Worm (Caenorhabditis elegans) whole organism, young adult: ENCODE results near the gene F56D2.8.

Experiments
- B0019.2 ChIP-seq: fragments of 200-800 bp; sonication (Bioruptor generic); conservative IDR thresholded peaks from 2 replicates; pipeline ENCODE4 v1.3.6; 2022; ENCODE audit warnings: missing genetic modification reagents, missing genetic modification characterization, missing compliant biosample characterization
- B0035.1 ChIP-seq: sonication (generic microtip); optimal IDR thresholded peaks from 2 replicates; lab custom pipeline; 2016; ENCODE audit warnings: missing genetic modification characterization, mild to moderate bottlenecking, missing compliant biosample characterization, missing genotype, missing genetic modification reagents
- B0336.3 ChIP-seq: fragments of 200-800 bp; sonication (Bioruptor generic); IDR thresholded peaks from 2 replicates; pipeline ENCODE4 v1.3.6; 2022; ENCODE audit warnings: missing genetic modification characterization, missing compliant biosample characterization
- C06A6.2 ChIP-seq: fragments of 200-800 bp; sonication (Bioruptor generic); conservative IDR thresholded peaks from 2 replicates; pipeline ENCODE4 v1.3.6; 2022; ENCODE audit warnings: missing genetic modification characterization, missing compliant biosample characterization
- C17E4.6 ChIP-seq: fragments of 200-800 bp; sonication (Bioruptor generic); IDR thresholded peaks from 2 replicates; pipeline ENCODE4 v1.3.6; 2022; ENCODE audit warnings: missing genetic modification reagents, missing genetic modification characterization, missing compliant biosample characterization
- F10E7.11 ChIP-seq: sonication (generic microtip); optimal IDR thresholded peaks from 2 replicates; lab custom pipeline; 2017; ENCODE audit warnings: mild to moderate bottlenecking, missing genetic modification characterization, moderate library complexity, missing compliant biosample characterization
- F39B2.1 ChIP-seq: fragments of 200-800 bp; sonication (Bioruptor generic); IDR thresholded peaks from 2 replicates; pipeline ENCODE4 v1.3.6; 2022; ENCODE audit warnings: missing genetic modification reagents, missing genetic modification characterization, missing compliant biosample characterization
- F55B11.4 ChIP-seq: sonication (generic microtip); optimal IDR thresholded peaks from 2 replicates; lab custom pipeline; 2016; ENCODE audit warnings: missing compliant biosample characterization, missing genetic modification characterization, borderline replicate concordance; ENCODE audit not compliant: insufficient read depth
- T07F8.4 ChIP-seq: sonication (generic microtip); optimal IDR thresholded peaks from 2 replicates; lab custom pipeline; 2016; ENCODE audit warnings: mild to moderate bottlenecking, missing genetic modification characterization, moderate library complexity, missing compliant biosample characterization
- Y56A3A.18 ChIP-seq: fragments of 200-800 bp; sonication (Bioruptor generic); IDR thresholded peaks from 2 replicates; pipeline ENCODE4 v1.3.6; 2022; ENCODE audit warnings: missing genetic modification reagents, missing genetic modification characterization, missing compliant biosample characterization
- Y67H2A.10 ChIP-seq: fragments of 200-800 bp; sonication (Bioruptor generic); conservative IDR thresholded peaks from 2 replicates; pipeline ENCODE4 v1.3.6; 2022; ENCODE audit warnings: missing genetic modification reagents, missing genetic modification characterization, missing compliant biosample characterization
- akir-1 ChIP-seq: fragments of 200-800 bp; sonication (Bioruptor generic); optimal IDR thresholded peaks from 2 replicates; lab custom pipeline; 2018; ENCODE audit warnings: mild to moderate bottlenecking, missing genetic modification characterization, moderate library complexity, missing compliant biosample characterization
- ama-1 ChIP-seq, 3 experiments: fragments of 150-350 bp in 1 of 3; sonication (generic microtip) in 2 of 3; optimal IDR thresholded peaks; 2 replicates each; lab custom pipeline; 2014 to 2018; ENCODE audit warnings: missing biosample characterization in 2 of 3, missing genetic modification characterization in 2 of 3, missing genetic modification reagents in 2 of 3
- aptf-2 ChIP-seq: fragments of 200-800 bp; sonication (Bioruptor generic); conservative IDR thresholded peaks from 2 replicates; pipeline ENCODE4 v1.3.6; 2022; ENCODE audit warnings: missing genetic modification reagents, missing genetic modification characterization, missing compliant biosample characterization
- atf-7 ChIP-seq: sonication (generic microtip); optimal IDR thresholded peaks from 2 replicates; lab custom pipeline; 2017; ENCODE audit warnings: mild to moderate bottlenecking, missing genetic modification characterization, missing compliant biosample characterization
- attf-6 ChIP-seq: fragments of 200-800 bp; sonication (Bioruptor generic); IDR thresholded peaks from 2 replicates; pipeline ENCODE4 v1.3.6; 2022; ENCODE audit warnings: missing genetic modification reagents, missing genetic modification characterization, missing compliant biosample characterization
- bed-2 ChIP-seq: fragments of 200-800 bp; sonication (Bioruptor generic); IDR thresholded peaks from 2 replicates; pipeline ENCODE4 v1.3.6; 2022; ENCODE audit warnings: missing genetic modification reagents, missing genetic modification characterization, missing compliant biosample characterization
- cebp-1 ChIP-seq, 2 experiments: fragments of 200-800 bp in 1 of 2; sonication (Bioruptor generic) in 1 of 2; sonication (generic microtip) in 1 of 2; IDR thresholded peaks in 1 of 2; optimal IDR thresholded peaks in 1 of 2; 2 replicates each; pipeline versions ENCODE4 v1.3.6 to Lab custom; 2017 to 2022; ENCODE audit warnings: missing compliant biosample characterization in 2 of 2, missing genetic modification characterization in 2 of 2, mild to moderate bottlenecking in 1 of 2, missing genetic modification reagents in 1 of 2, moderate library complexity in 1 of 2
- cebp-2 ChIP-seq: fragments of 200-800 bp; sonication (Bioruptor generic); IDR thresholded peaks from 2 replicates; pipeline ENCODE4 v1.3.6; 2022; ENCODE audit warnings: missing genetic modification characterization, missing compliant biosample characterization
- ceh-27 ChIP-seq: fragments of 200-800 bp; sonication (Bioruptor generic); optimal IDR thresholded peaks from 2 replicates; lab custom pipeline; 2018; ENCODE audit warnings: mild to moderate bottlenecking, missing genetic modification characterization, moderate library complexity, missing compliant biosample characterization
- ceh-79 ChIP-seq: sonication (generic microtip); optimal IDR thresholded peaks from 2 replicates; lab custom pipeline; 2017; ENCODE audit warnings: mild to moderate bottlenecking, missing genetic modification characterization, missing compliant biosample characterization
- chd-7 ChIP-seq: sonication (generic microtip); optimal IDR thresholded peaks from 2 replicates; lab custom pipeline; 2016; ENCODE audit warnings: mild to moderate bottlenecking, missing genetic modification characterization, moderate library complexity, missing compliant biosample characterization
- dox-1 ChIP-seq: fragments of 200-800 bp; sonication (Bioruptor generic); IDR thresholded peaks from 2 replicates; pipeline ENCODE4 v1.3.6; 2022; ENCODE audit warnings: missing genetic modification reagents, missing genetic modification characterization, missing compliant biosample characterization
- ets-4 ChIP-seq: fragments of 200-800 bp; sonication (Bioruptor generic); optimal IDR thresholded peaks from 2 replicates; lab custom pipeline; 2018; ENCODE audit warnings: mild to moderate bottlenecking, missing genetic modification characterization, missing compliant biosample characterization
- gei-17 ChIP-seq: fragments of 200-800 bp; sonication (Bioruptor generic); optimal IDR thresholded peaks from 2 replicates; lab custom pipeline; 2018; ENCODE audit warnings: mild to moderate bottlenecking, missing genetic modification characterization, missing compliant biosample characterization
- hlh-26 ChIP-seq: fragments of 200-800 bp; sonication (Bioruptor generic); conservative IDR thresholded peaks from 2 replicates; pipeline ENCODE4 v1.3.6; 2022; ENCODE audit warnings: missing genetic modification reagents, missing genetic modification characterization, missing compliant biosample characterization
- hmg-20 ChIP-seq: fragments of 200-800 bp; sonication (Bioruptor generic); IDR thresholded peaks from 2 replicates; pipeline ENCODE4 v1.3.6; 2022; ENCODE audit warnings: missing genetic modification reagents, missing genetic modification characterization, missing compliant biosample characterization
- let-607 ChIP-seq, 2 experiments: fragments of 200-800 bp in 1 of 2; sonication (Bioruptor generic) in 1 of 2; sonication (generic microtip) in 1 of 2; optimal IDR thresholded peaks; 2 replicates each; lab custom pipeline; 2016 to 2018; ENCODE audit warnings: mild to moderate bottlenecking in 2 of 2, missing compliant biosample characterization in 2 of 2, missing genetic modification characterization in 2 of 2, moderate library complexity in 2 of 2, missing genotype in 1 of 2
- lin-35 ChIP-seq, 3 experiments: fragments of 150-350 bp in 2 of 3; sonication (generic microtip) in 1 of 3; optimal IDR thresholded peaks; 2 replicates each; lab custom pipeline; 2014 to 2018; ENCODE audit warnings: missing biosample characterization in 3 of 3, missing genetic modification characterization in 3 of 3, missing genetic modification reagents in 3 of 3
- lin-54 ChIP-seq: fragments of 200-800 bp; sonication (Bioruptor generic); optimal IDR thresholded peaks from 2 replicates; lab custom pipeline; 2018; ENCODE audit warnings: mild to moderate bottlenecking, missing genetic modification characterization, missing compliant biosample characterization
- madf-3 ChIP-seq: fragments of 200-800 bp; sonication (Bioruptor generic); IDR thresholded peaks from 2 replicates; pipeline ENCODE4 v1.3.6; 2022; ENCODE audit warnings: missing genetic modification reagents, missing genetic modification characterization, missing compliant biosample characterization
- mcd-1 ChIP-seq: fragments of 200-800 bp; sonication (Bioruptor generic); IDR thresholded peaks from 2 replicates; pipeline ENCODE4 v1.3.6; 2022; ENCODE audit warnings: missing genetic modification reagents, missing genetic modification characterization, missing compliant biosample characterization
- mes-4 ChIP-seq: sonication (generic microtip); optimal IDR thresholded peaks from 2 replicates; lab custom pipeline; 2016; ENCODE audit warnings: missing genotype, missing genetic modification characterization, missing compliant biosample characterization
- nfya-1 ChIP-seq: sonication (generic microtip); optimal IDR thresholded peaks from 2 replicates; lab custom pipeline; 2017; ENCODE audit warnings: antibody characterized with exemption, missing compliant biosample characterization, missing genetic modification characterization, borderline replicate concordance; ENCODE audit not compliant: insufficient read depth
- nfya-2 ChIP-seq: fragments of 200-800 bp; sonication (Bioruptor generic); IDR thresholded peaks from 2 replicates; pipeline ENCODE4 v1.3.6; 2022; ENCODE audit warnings: missing genetic modification reagents, missing genetic modification characterization, missing compliant biosample characterization
- pbrm-1 ChIP-seq: fragments of 200-800 bp; sonication (Bioruptor generic); IDR thresholded peaks from 2 replicates; pipeline ENCODE4 v1.3.6; 2022; ENCODE audit warnings: missing genetic modification reagents, missing genetic modification characterization, missing compliant biosample characterization
- rcor-1 ChIP-seq: fragments of 200-800 bp; sonication (Bioruptor generic); IDR thresholded peaks from 2 replicates; pipeline ENCODE4 v1.3.6; 2022; ENCODE audit warnings: missing genetic modification reagents, missing genetic modification characterization, missing compliant biosample characterization
- repo-1 ChIP-seq: sonication (generic microtip); optimal IDR thresholded peaks from 2 replicates; lab custom pipeline; 2017; ENCODE audit warnings: mild to moderate bottlenecking, missing genetic modification characterization, missing compliant biosample characterization
- sdz-38 ChIP-seq: sonication (generic microtip); optimal IDR thresholded peaks from 2 replicates; lab custom pipeline; 2016; ENCODE audit warnings: missing genotype, missing genetic modification characterization, missing compliant biosample characterization
- sea-2 ChIP-seq: fragments of 200-800 bp; sonication (Bioruptor generic); IDR thresholded peaks from 2 replicates; pipeline ENCODE4 v1.3.6; 2022; ENCODE audit warnings: missing genetic modification characterization, missing compliant biosample characterization
- somi-1 ChIP-seq: fragments of 200-800 bp; sonication (Bioruptor generic); optimal IDR thresholded peaks from 2 replicates; lab custom pipeline; 2018; ENCODE audit warnings: mild to moderate bottlenecking, missing genetic modification characterization, missing compliant biosample characterization
- sptf-2 ChIP-seq: fragments of 200-800 bp; sonication (Bioruptor generic); optimal IDR thresholded peaks from 2 replicates; lab custom pipeline; 2018; ENCODE audit warnings: mild to moderate bottlenecking, missing genetic modification characterization, missing compliant biosample characterization
- unc-62 ChIP-seq: fragments of 150-350 bp; optimal IDR thresholded peaks from 2 replicates; lab custom pipeline; 2014; ENCODE audit warnings: missing biosample characterization, missing genetic modification reagents, missing genetic modification characterization
- zim-3 ChIP-seq: sonication (generic microtip); optimal IDR thresholded peaks from 2 replicates; lab custom pipeline; 2017; ENCODE audit warnings: mild to moderate bottlenecking, missing genetic modification characterization, moderate library complexity, missing compliant biosample characterization
- ztf-18 ChIP-seq: sonication (generic microtip); optimal IDR thresholded peaks from 2 replicates; lab custom pipeline; 2016; ENCODE audit warnings: missing genotype, mild to moderate bottlenecking, missing genetic modification characterization, missing compliant biosample characterization
- ztf-25 ChIP-seq: fragments of 200-800 bp; sonication (Bioruptor generic); IDR thresholded peaks from 2 replicates; pipeline ENCODE4 v1.3.6; 2022; ENCODE audit warnings: missing genetic modification reagents, missing genetic modification characterization, missing compliant biosample characterization
- ztf-26 ChIP-seq: sonication (generic microtip); optimal IDR thresholded peaks from 2 replicates; lab custom pipeline; 2017; ENCODE audit warnings: missing genetic modification characterization, missing compliant biosample characterization
- ztf-28 ChIP-seq: fragments of 200-800 bp; sonication (Bioruptor generic); IDR thresholded peaks from 2 replicates; pipeline ENCODE4 v1.3.6; 2022; ENCODE audit warnings: missing genetic modification reagents, missing genetic modification characterization, missing compliant biosample characterization

Gene F56D2.8

ce11 chrIII:5621236-5621635 is 38.6 kb upstream of the F56D2.8 start (continued):
- TF ChIP-seq F39B2.1 = no peak
- peak; percentile 24 for TF ChIP-seq lin-54
- no peak for TF ChIP-seq F10E7.11 (tag; lab: Kevin White, UChicago)
- TF ChIP-seq ztf-18 (tag; lab: Kevin White, UChicago) = no peak
- TF ChIP-seq hmg-20 = no peak
- no peak for TF ChIP-seq ztf-28 (GFP tag; lab: Robert Waterston, UW)
- no peak for TF ChIP-seq sdz-38 (tag; lab: Kevin White, UChicago)
- TF ChIP-seq attf-6 (GFP tag; lab: Robert Waterston, UW) = no peak
- peak; percentile 27 for TF ChIP-seq ceh-27 (GFP tag; lab: Kevin White, UChicago)
- no peak for TF ChIP-seq T07F8.4 (tag; lab: Kevin White, UChicago)
- TF ChIP-seq atf-7 (tag; lab: Kevin White, UChicago) = no peak
- TF ChIP-seq cebp-1 (GFP tag; IDR thresholded peaks at IDR 0.05; lab: Robert Waterston, UW) = no peak
- TF ChIP-seq cebp-1 (tag; optimal IDR thresholded peaks at IDR 0.05; lab: Kevin White, UChicago) = peak; percentile 71
- no peak for TF ChIP-seq hlh-26
- no peak for TF ChIP-seq zim-3 (tag; lab: Kevin White, UChicago)
- peak; percentile 22; the same call in 1 of the 2 replicates for TF ChIP-seq C17E4.6 (GFP tag; lab: Robert Waterston, UW)
- no peak for TF ChIP-seq madf-3 (GFP tag; lab: Robert Waterston, UW)
- no peak for TF ChIP-seq sea-2 (GFP tag; lab: Robert Waterston, UW)
- no peak for TF ChIP-seq Y56A3A.18 (GFP tag; lab: Robert Waterston, UW)
- TF ChIP-seq mes-4 (tag; lab: Kevin White, UChicago) = no peak
- TF ChIP-seq akir-1 (GFP tag; lab: Kevin White, UChicago) = no peak
- TF ChIP-seq B0035.1 (tag; lab: Kevin White, UChicago) = no peak
- TF ChIP-seq pbrm-1 (GFP tag; lab: Robert Waterston, UW) = no peak
- TF ChIP-seq sptf-2 (GFP tag; lab: Kevin White, UChicago) = no peak
- TF ChIP-seq nfya-1 = no peak
- TF ChIP-seq unc-62 = no peak
- no peak for TF ChIP-seq ceh-79 (tag; lab: Kevin White, UChicago)
- no peak for TF ChIP-seq F55B11.4 (tag; lab: Kevin White, UChicago)
- TF ChIP-seq C06A6.2 (GFP tag; lab: Robert Waterston, UW) = 0 out of 2 replicates have a peak, but pooled peaks have one; percentile 27
- TF ChIP-seq rcor-1 (GFP tag; lab: Robert Waterston, UW) = 0 out of 2 replicates have a peak, but pooled peaks have one; percentile 23
- TF ChIP-seq B0019.2 (GFP tag; lab: Robert Waterston, UW) = no peak
- peak; percentile 81 for TF ChIP-seq dox-1 (GFP tag; lab: Robert Waterston, UW)
- TF ChIP-seq repo-1 (tag; lab: Kevin White, UChicago) = no peak
- TF ChIP-seq somi-1 = peak; percentile 26
- no peak for TF ChIP-seq ztf-26 (tag; lab: Kevin White, UChicago)
- TF ChIP-seq gei-17 (GFP tag; lab: Kevin White, UChicago) = no peak
- peak in 1 of 2 experiments; percentile 58 for TF ChIP-seq let-607 (tag; optimal IDR thresholded peaks at IDR 0.05; lab: Kevin White, UChicago)
- no peak for TF ChIP-seq ama-1 (optimal IDR thresholded peaks at IDR 0.05; lab: Kevin White, UChicago)
- TF ChIP-seq ama-1 (GFP tag; optimal IDR thresholded peaks at IDR 0.05; lab: Kevin White, UChicago) = no peak
- no peak for TF ChIP-seq bed-2 (GFP tag; lab: Robert Waterston, UW)
- TF ChIP-seq lin-35 (GFP tag; optimal IDR thresholded peaks at IDR 0.05; lab: Kevin White, UChicago) = peak in 1 of 3 experiments; percentile 34
- TF ChIP-seq chd-7 = no peak
- TF ChIP-seq Y67H2A.10 (GFP tag; lab: Robert Waterston, UW) = no peak
- TF ChIP-seq nfya-2 (GFP tag; lab: Robert Waterston, UW) = no peak
- peak; percentile 77; the same call in 1 of the 2 replicates for TF ChIP-seq aptf-2
- peak; percentile 30 for TF ChIP-seq ets-4 (GFP tag; lab: Kevin White, UChicago)
- no peak for TF ChIP-seq cebp-2
- TF ChIP-seq ztf-25 (GFP tag; lab: Robert Waterston, UW) = no peak
- peak; percentile 40; the same call in 1 of the 2 replicates for TF ChIP-seq B0336.3 (GFP tag; lab: Robert Waterston, UW)
- TF ChIP-seq mcd-1 = 0 out of 2 replicates have a peak, but pooled peaks have one; percentile 21
